Fruit fly (Drosophila melanogaster) S2 (cell line): ENCODE measurements around the gene Ppm1.

Experiments used
- CG8478 ChIP-seq: fragments of >200 bp; optimal IDR thresholded peaks from 2 replicates; lab custom pipeline; 2018
- CTCF ChIP-seq, 2 experiments: fragments of >200 bp; optimal IDR thresholded peaks; 2 replicates each; lab custom pipeline; 2018

- TF ChIP-seq CTCF (optimal IDR thresholded peaks at IDR 0.05; lab: Kevin White, UChicago) (no peak), CG8478 (lab: Kevin White, UChicago) (no peak)
Measured at dm6 chr3L:623556-623955, 42.4 kb downstream of the Ppm1 start.
